Fruit fly (Drosophila melanogaster): ENCODE measurements around the gene Grx1.
A peak's percentile ranks its signal among the peaks of the same experiment; 100 is the strongest.

Grx1 gene

DNA sequence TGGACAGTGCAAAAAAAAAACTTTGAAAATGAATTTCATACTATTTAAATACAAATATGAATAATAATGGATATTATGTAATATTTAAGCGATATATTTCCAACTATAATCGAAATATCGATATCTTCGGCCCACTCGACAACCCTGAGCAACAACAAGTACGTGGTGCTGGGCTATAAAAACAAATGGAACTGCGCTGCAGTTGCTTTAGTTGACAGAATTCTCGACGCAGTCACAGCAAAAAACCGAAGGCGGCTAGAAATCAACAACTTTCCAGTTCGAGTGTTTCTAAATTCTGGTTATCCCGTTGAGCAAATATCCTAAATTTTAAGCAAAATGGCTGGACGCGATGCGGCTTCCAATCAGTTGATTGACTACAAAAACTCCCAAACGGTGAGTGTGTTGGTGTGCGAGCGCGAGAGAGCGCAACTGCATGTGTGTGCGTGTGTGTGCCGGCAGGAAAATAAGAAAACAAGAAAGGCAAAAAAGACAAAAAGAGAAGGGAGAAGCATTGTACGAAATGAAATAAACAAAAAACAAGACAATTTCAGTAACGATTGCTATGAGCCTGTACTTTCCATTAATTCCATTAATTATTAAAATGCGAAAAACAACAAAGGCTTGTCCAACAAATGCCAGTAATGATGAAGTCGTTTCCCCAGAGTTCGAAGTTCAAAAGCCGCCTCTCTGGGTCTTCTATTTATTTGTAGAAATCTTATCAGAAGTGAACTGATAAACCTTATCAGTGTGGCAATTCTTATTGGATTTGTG lies 46.4 kb upstream of the Grx1 start, which contains the start of gene Cat (continued):
- no peak for TF ChIP-seq CG32772 (GFP tag; IDR thresholded peaks at IDR 0.05)
- TF ChIP-seq gcm (GFP tag; optimal IDR thresholded peaks at IDR 0.05): peak; percentile 39
- peak; percentile 36 for TF ChIP-seq CG15696 (tag; optimal IDR thresholded peaks at IDR 0.05)
- no peak for TF ChIP-seq en (GFP tag; optimal IDR thresholded peaks at IDR 0.05)
- TF ChIP-seq Xbp1 (GFP tag; optimal IDR thresholded peaks at IDR 0.05): peak; percentile 86
- peak; percentile 0 for TF ChIP-seq Asciz (GFP tag; optimal IDR thresholded peaks at IDR 0.05)
- TF ChIP-seq CG15601 (tag; optimal IDR thresholded peaks at IDR 0.05): peak; percentile 40
- TF ChIP-seq CG4404 (GFP tag; IDR thresholded peaks at IDR 0.05): no peak
- no peak for TF ChIP-seq pfk (GFP tag; optimal IDR thresholded peaks at IDR 0.05)
- TF ChIP-seq nom (GFP tag; optimal IDR thresholded peaks at IDR 0.05): peak; percentile 100
- TF ChIP-seq Dip3 (GFP tag; optimal IDR thresholded peaks at IDR 0.05): no peak
- peak; percentile 50; the same call in 1 of the 2 replicates for TF ChIP-seq CG42726 (GFP tag; IDR thresholded peaks at IDR 0.05; ENCODE audit: partially characterized antibody)
- TF ChIP-seq chn (GFP tag; optimal IDR thresholded peaks at IDR 0.05): no peak
- no peak for TF ChIP-seq CG6272 (GFP tag; IDR thresholded peaks at IDR 0.05)
- TF ChIP-seq klu (GFP tag; IDR thresholded peaks at IDR 0.05): no peak
- TF ChIP-seq Aef1 (GFP tag; IDR thresholded peaks at IDR 0.05): peak; percentile 82
- TF ChIP-seq CG34224 (GFP tag; IDR thresholded peaks at IDR 0.05; ENCODE audit: partially characterized antibody): peak; percentile 89
- TF ChIP-seq Rx (GFP tag; IDR thresholded peaks at IDR 0.05): no peak
- TF ChIP-seq Hr78 (GFP tag; optimal IDR thresholded peaks at IDR 0.05): peak in 1 of 2 experiments; percentile 98
- peak; percentile 52 for TF ChIP-seq trem (tag; optimal IDR thresholded peaks at IDR 0.05)
- TF ChIP-seq CG16863 (GFP tag; optimal IDR thresholded peaks at IDR 0.05): no peak
- TF ChIP-seq CG8924 (tag; optimal IDR thresholded peaks at IDR 0.05): peak; percentile 61
- TF ChIP-seq PHDP (tag; optimal IDR thresholded peaks at IDR 0.05): peak; percentile 23
- no peak for TF ChIP-seq CG2889 (GFP tag; IDR thresholded peaks at IDR 0.05)
- TF ChIP-seq CG11456 (GFP tag; IDR thresholded peaks at IDR 0.05): no peak
- TF ChIP-seq fu2 (GFP tag; optimal IDR thresholded peaks at IDR 0.05): no peak
- TF ChIP-seq lmd (GFP tag; IDR thresholded peaks at IDR 0.05): no peak
- TF ChIP-seq pzg (GFP tag; optimal IDR thresholded peaks at IDR 0.05): peak; percentile 54
- no peak for TF ChIP-seq twi (tag; optimal IDR thresholded peaks at IDR 0.05)
- peak; percentile 8 for TF ChIP-seq Jarid2 (GFP tag; optimal IDR thresholded peaks at IDR 0.05)
- TF ChIP-seq jing (GFP tag; optimal IDR thresholded peaks at IDR 0.05): no peak
- TF ChIP-seq NFAT (GFP tag; IDR thresholded peaks at IDR 0.05): no peak
- TF ChIP-seq grau (tag; optimal IDR thresholded peaks at IDR 0.05): peak; percentile 46
- no peak for TF ChIP-seq CG1529 (GFP tag; optimal IDR thresholded peaks at IDR 0.05)
- TF ChIP-seq CG6254 (GFP tag; optimal IDR thresholded peaks at IDR 0.05): no peak
- TF ChIP-seq B-H1 (GFP tag; IDR thresholded peaks at IDR 0.05): no peak
- TF ChIP-seq pb (GFP tag; optimal IDR thresholded peaks at IDR 0.05): no peak
- TF ChIP-seq zf30C (GFP tag; optimal IDR thresholded peaks at IDR 0.05): no peak
- TF ChIP-seq CG30431 (GFP tag; optimal IDR thresholded peaks at IDR 0.05): no peak
- TF ChIP-seq oc (tag; optimal IDR thresholded peaks at IDR 0.05): no peak
- TF ChIP-seq CG12155 (GFP tag; optimal IDR thresholded peaks at IDR 0.05): no peak
- TF ChIP-seq CG31441 (GFP tag; IDR thresholded peaks at IDR 0.05): 0 out of 2 replicates have a peak, but pooled peaks have one; percentile 26
- TF ChIP-seq Hsf (GFP tag; optimal IDR thresholded peaks at IDR 0.05): peak; percentile 36
- TF ChIP-seq Gug (GFP tag; IDR thresholded peaks at IDR 0.05): no peak
- peak; percentile 38 for TF ChIP-seq CG3995 (GFP tag; optimal IDR thresholded peaks at IDR 0.05)
- TF ChIP-seq CG2712 (tag; optimal IDR thresholded peaks at IDR 0.05): peak; percentile 59
- no peak for TF ChIP-seq bowl (GFP tag; IDR thresholded peaks at IDR 0.05)
- TF ChIP-seq cwo (GFP tag; optimal IDR thresholded peaks at IDR 0.05): no peak
- peak in 1 of 2 experiments; percentile 29 for TF ChIP-seq Eip74EF (GFP tag; optimal IDR thresholded peaks at IDR 0.05)
